Fruit fly (Drosophila melanogaster) whole organism, prepupa: Measurements from ENCODE around the gene Pp2B-14D.

Experiments used
- CG10631 ChIP-seq: fragments of 200-800 bp; sonication (Bioruptor generic); optimal IDR thresholded peaks from 2 replicates; lab custom pipeline; 2016; ENCODE audit warnings: missing biosample characterization, missing genetic modification characterization
- CG10669 ChIP-seq: fragments of 200-800 bp; sonication (Bioruptor generic); optimal IDR thresholded peaks from 3 replicates; lab custom pipeline; 2018; ENCODE audit warnings: missing biosample characterization, mild to moderate bottlenecking, missing genetic modification characterization, moderate library complexity
- CG11294 ChIP-seq: fragments of 200-800 bp; sonication (Bioruptor generic); IDR thresholded peaks from 2 replicates; pipeline ENCODE4 v1.3.6; 2022; ENCODE audit warnings: missing biosample characterization, missing genetic modification characterization
- CG11762 ChIP-seq: fragments of 200-800 bp; sonication (Bioruptor generic); optimal IDR thresholded peaks from 3 replicates; lab custom pipeline; 2016; ENCODE audit warnings: missing biosample characterization, missing genetic modification characterization; ENCODE audit not compliant: insufficient read depth
- CG1621 ChIP-seq: fragments of 200-800 bp; sonication (Bioruptor generic); optimal IDR thresholded peaks from 3 replicates; lab custom pipeline; 2018; ENCODE audit warnings: missing biosample characterization, mild to moderate bottlenecking, missing genetic modification characterization
- CG16779 ChIP-seq: fragments of 200-800 bp; sonication (Bioruptor generic); optimal IDR thresholded peaks from 3 replicates; lab custom pipeline; 2017; ENCODE audit warnings: missing biosample characterization, mild to moderate bottlenecking, missing genetic modification characterization
- CG32006 ChIP-seq: fragments of 200-800 bp; sonication (Bioruptor generic); optimal IDR thresholded peaks from 3 replicates; lab custom pipeline; 2017; ENCODE audit warnings: missing biosample characterization, mild to moderate bottlenecking, missing genetic modification characterization
- CG34406 ChIP-seq: fragments of 200-800 bp; sonication (Bioruptor generic); optimal IDR thresholded peaks from 3 replicates; lab custom pipeline; 2016; ENCODE audit warnings: missing biosample characterization, missing genetic modification characterization
- CG3919 ChIP-seq: fragments of 200-800 bp; sonication (Bioruptor generic); optimal IDR thresholded peaks from 3 replicates; lab custom pipeline; 2016; ENCODE audit warnings: missing biosample characterization, missing genetic modification characterization
- CG6163 ChIP-seq: fragments of 200-800 bp; sonication (Bioruptor generic); IDR thresholded peaks from 3 replicates; pipeline ENCODE4 v1.3.6; 2022; ENCODE audit warnings: missing biosample characterization, missing genetic modification characterization
- CG6276 ChIP-seq: fragments of 200-800 bp; sonication (Bioruptor generic); optimal IDR thresholded peaks from 2 replicates; lab custom pipeline; 2017; ENCODE audit warnings: missing biosample characterization, mild to moderate bottlenecking, missing genetic modification characterization
- CG6808 ChIP-seq: fragments of 200-800 bp; sonication (Bioruptor generic); optimal IDR thresholded peaks from 3 replicates; lab custom pipeline; 2017; ENCODE audit warnings: missing biosample characterization, missing genetic modification characterization, mild to moderate bottlenecking, moderate library complexity, missing genetic modification reagents
- CG6854 ChIP-seq: fragments of 200-800 bp; sonication (Bioruptor generic); optimal IDR thresholded peaks from 2 replicates; lab custom pipeline; 2017; ENCODE audit warnings: missing biosample characterization, mild to moderate bottlenecking, missing genetic modification characterization
- CG8119 ChIP-seq: fragments of 200-800 bp; sonication (Bioruptor generic); IDR thresholded peaks from 3 replicates; pipeline ENCODE4 v1.3.6; 2022; ENCODE audit warnings: missing biosample characterization, missing genetic modification characterization
- CG8319 ChIP-seq: fragments of 200-800 bp; sonication (Bioruptor generic); optimal IDR thresholded peaks from 3 replicates; lab custom pipeline; 2016; ENCODE audit warnings: missing biosample characterization, missing genetic modification characterization
- CG8632 ChIP-seq: fragments of 200-800 bp; sonication (Bioruptor generic); optimal IDR thresholded peaks from 3 replicates; lab custom pipeline; 2016; ENCODE audit warnings: missing biosample characterization, missing genetic modification characterization
- CG9139 ChIP-seq: fragments of 200-800 bp; sonication (Bioruptor generic); optimal IDR thresholded peaks from 3 replicates; lab custom pipeline; 2017; ENCODE audit warnings: missing biosample characterization, mild to moderate bottlenecking, missing genetic modification characterization
- Eip75B ChIP-seq: fragments of 200-800 bp; sonication (Bioruptor generic); optimal IDR thresholded peaks from 3 replicates; lab custom pipeline; 2016; ENCODE audit warnings: missing biosample characterization, missing genetic modification characterization
- Eip78C ChIP-seq: fragments of 200-800 bp; sonication (Bioruptor generic); peaks from one replicate; lab custom pipeline; 2016; ENCODE audit warnings: missing biosample characterization, missing genetic modification characterization
- Eip93F ChIP-seq: fragments of 200-800 bp; sonication (Bioruptor generic); optimal IDR thresholded peaks from 2 replicates; lab custom pipeline; 2016; ENCODE audit warnings: missing biosample characterization, mild to moderate bottlenecking, missing genetic modification characterization
- Ets21C ChIP-seq: fragments of 200-800 bp; sonication (Bioruptor generic); optimal IDR thresholded peaks from 3 replicates; lab custom pipeline; 2016; ENCODE audit warnings: missing biosample characterization, missing genetic modification characterization
- Ets96B ChIP-seq: fragments of 200-800 bp; optimal IDR thresholded peaks from 2 replicates; lab custom pipeline; 2019; ENCODE audit warnings: missing biosample characterization, mild to moderate bottlenecking, missing genetic modification characterization, moderate library complexity
- Gug ChIP-seq: fragments of 200-800 bp; sonication (Bioruptor generic); IDR thresholded peaks from 2 replicates; pipeline ENCODE4 v1.3.6; 2022; ENCODE audit warnings: missing biosample characterization, missing genetic modification characterization
- Hr4 ChIP-seq: fragments of 200-800 bp; sonication (Bioruptor generic); optimal IDR thresholded peaks from 3 replicates; lab custom pipeline; 2016; ENCODE audit warnings: missing biosample characterization, missing genetic modification characterization
- Lpt ChIP-seq: fragments of 200-800 bp; sonication (Bioruptor generic); optimal IDR thresholded peaks from 3 replicates; lab custom pipeline; 2016; ENCODE audit warnings: missing biosample characterization, missing genetic modification characterization
- Met ChIP-seq: fragments of 200-800 bp; sonication (Bioruptor generic); optimal IDR thresholded peaks from 3 replicates; lab custom pipeline; 2016; ENCODE audit warnings: missing biosample characterization, missing genetic modification characterization
- OdsH ChIP-seq: fragments of 200-800 bp; sonication (Bioruptor generic); optimal IDR thresholded peaks from 3 replicates; lab custom pipeline; 2016; ENCODE audit warnings: missing biosample characterization, missing genetic modification characterization
- Sox102F ChIP-seq: fragments of 200-800 bp; sonication (Bioruptor generic); optimal IDR thresholded peaks from 2 replicates; lab custom pipeline; 2016; ENCODE audit warnings: missing biosample characterization, mild to moderate bottlenecking, missing genetic modification characterization
- Sox14 ChIP-seq: fragments of 200-800 bp; sonication (Bioruptor generic); optimal IDR thresholded peaks from 3 replicates; lab custom pipeline; 2016; ENCODE audit warnings: missing biosample characterization, missing genetic modification characterization
- Sox15 ChIP-seq: fragments of 200-800 bp; sonication (Bioruptor generic); optimal IDR thresholded peaks from 3 replicates; lab custom pipeline; 2016; ENCODE audit warnings: missing biosample characterization, missing genetic modification characterization
- achi ChIP-seq: fragments of 200-800 bp; sonication (Bioruptor generic); optimal IDR thresholded peaks from 3 replicates; lab custom pipeline; 2016; ENCODE audit warnings: missing biosample characterization, missing genetic modification characterization
- acj6 ChIP-seq: fragments of 200-800 bp; sonication (Bioruptor generic); optimal IDR thresholded peaks from 3 replicates; lab custom pipeline; 2016; ENCODE audit warnings: missing biosample characterization, missing genetic modification characterization
- cyc ChIP-seq: fragments of 200-800 bp; sonication (Bioruptor generic); optimal IDR thresholded peaks from 3 replicates; lab custom pipeline; 2016; ENCODE audit warnings: missing biosample characterization, missing genetic modification characterization
- dac ChIP-seq: fragments of 200-800 bp; sonication (Bioruptor generic); optimal IDR thresholded peaks from 2 replicates; lab custom pipeline; 2017; ENCODE audit warnings: missing biosample characterization, mild to moderate bottlenecking, missing genetic modification characterization
- dsx ChIP-seq: fragments of 200-800 bp; optimal IDR thresholded peaks from 3 replicates; lab custom pipeline; 2019; ENCODE audit warnings: missing biosample characterization, mild to moderate bottlenecking, missing genetic modification characterization, moderate library complexity; ENCODE audit not compliant: poor library complexity, severe bottlenecking
- eg ChIP-seq: fragments of 200-800 bp; sonication (Bioruptor generic); IDR thresholded peaks from 3 replicates; pipeline ENCODE4 v1.3.6; 2022; ENCODE audit warnings: missing biosample characterization, missing genetic modification characterization
- esn ChIP-seq: fragments of 200-800 bp; sonication (Bioruptor generic); optimal IDR thresholded peaks from 2 replicates; lab custom pipeline; 2016; ENCODE audit warnings: missing biosample characterization, mild to moderate bottlenecking, missing genetic modification characterization, moderate library complexity
- fd59A ChIP-seq: fragments of 200-800 bp; sonication (Bioruptor generic); optimal IDR thresholded peaks from 2 replicates; lab custom pipeline; 2017; ENCODE audit warnings: missing biosample characterization, mild to moderate bottlenecking, missing genetic modification characterization, missing genetic modification reagents
- fkh ChIP-seq: fragments of 200-800 bp; sonication (Bioruptor generic); optimal IDR thresholded peaks from 3 replicates; lab custom pipeline; 2017; ENCODE audit warnings: missing biosample characterization, mild to moderate bottlenecking, missing genetic modification characterization, moderate library complexity
- lz ChIP-seq: fragments of 200-800 bp; sonication (Bioruptor generic); optimal IDR thresholded peaks from 3 replicates; lab custom pipeline; 2016; ENCODE audit warnings: missing biosample characterization, missing genetic modification characterization
- pdm3 ChIP-seq: fragments of 200-800 bp; sonication (Bioruptor generic); optimal IDR thresholded peaks from 3 replicates; lab custom pipeline; 2016; ENCODE audit warnings: missing biosample characterization, missing genetic modification characterization
- salr ChIP-seq, 2 experiments: fragments of 200-800 bp; sonication (Bioruptor generic); optimal IDR thresholded peaks; 3 replicates each; lab custom pipeline; 2016 to 2018; ENCODE audit warnings: missing biosample characterization in 2 of 2, missing genetic modification characterization in 2 of 2, mild to moderate bottlenecking in 1 of 2
- svp ChIP-seq: fragments of 200-800 bp; sonication (Bioruptor generic); peaks from one replicate; lab custom pipeline; 2016; ENCODE audit warnings: missing biosample characterization, missing genetic modification characterization
- topi ChIP-seq: fragments of 200-800 bp; sonication (Bioruptor generic); optimal IDR thresholded peaks from 3 replicates; lab custom pipeline; 2016; ENCODE audit warnings: missing biosample characterization, missing genetic modification characterization
- vri ChIP-seq: fragments of 200-800 bp; sonication (Bioruptor generic); optimal IDR thresholded peaks from 3 replicates; lab custom pipeline; 2016; ENCODE audit warnings: missing biosample characterization, mild to moderate bottlenecking, missing genetic modification characterization

The Pp2B-14D gene

dm6 chrX:16553542-16554182 lies 6.2 kb downstream of the Pp2B-14D start, which contains the start of gene Arp2:
Gene Arp2, minus strand, starts transcription at chrX:16553968.
- peak; percentile 21 for TF ChIP-seq Eip78C
- TF ChIP-seq Met = no peak
- no peak for TF ChIP-seq CG6808 (GFP tag; lab: Kevin White, UChicago)
- TF ChIP-seq topi (GFP tag; lab: Kevin White, UChicago) = no peak
- no peak for TF ChIP-seq dac (GFP tag; lab: Kevin White, UChicago)

- TF ChIP-seq vri (GFP tag; lab: Kevin White, UChicago) = peak; percentile 83
- no peak for TF ChIP-seq CG11762 (GFP tag; lab: Kevin White, UChicago)
- 0 out of 3 replicates have a peak, but pooled peaks have one; percentile 23 for TF ChIP-seq CG8119 (GFP tag; lab: Robert Waterston, UW)
- TF ChIP-seq svp (GFP tag; lab: Kevin White, UChicago) = peak; percentile 88
- peak; percentile 45 for TF ChIP-seq Eip78C
- TF ChIP-seq eg = peak; percentile 12; the same call in 1 of the 3 replicates
- TF ChIP-seq Eip75B (GFP tag; lab: Kevin White, UChicago) = peak; percentile 35
- TF ChIP-seq Hr4 (GFP tag; lab: Kevin White, UChicago) = no peak
- peak; percentile 14; the same call in 1 of the 3 replicates for TF ChIP-seq CG6163 (GFP tag; lab: Robert Waterston, UW)
- no peak for TF ChIP-seq Ets21C
Observed at dm6 chrX:16552968-16553417, 6.8 kb downstream of the Pp2B-14D start.

DNA sequence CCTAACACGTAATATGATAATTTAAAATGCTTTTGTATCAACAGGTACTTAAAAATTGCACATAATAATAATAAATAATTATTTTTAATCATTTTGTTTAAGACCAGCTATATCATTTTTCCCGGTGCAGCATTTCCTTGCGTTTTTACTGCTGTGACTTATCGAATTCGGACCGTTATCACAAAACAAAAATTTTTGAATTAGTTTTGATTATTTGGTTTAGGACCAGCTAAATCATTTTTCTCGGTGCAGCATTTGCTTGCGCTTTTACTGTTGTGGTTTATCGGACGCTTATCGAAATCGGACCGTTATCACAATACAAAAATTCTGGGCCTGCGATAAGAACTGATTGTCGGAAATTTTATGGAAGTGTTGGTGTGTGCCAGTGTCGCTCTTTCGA lies 7.2 kb downstream of the Pp2B-14D start:
- peak; percentile 61 for TF ChIP-seq CG6854 (GFP tag; lab: Kevin White, UChicago)
- TF ChIP-seq Ets96B (tag; lab: Kevin White, UChicago) = peak; percentile 75
- TF ChIP-seq CG8632 (GFP tag; lab: Kevin White, UChicago) = peak; percentile 79
- TF ChIP-seq Hr4 (GFP tag; lab: Kevin White, UChicago) = peak; percentile 77
- peak; percentile 82 for TF ChIP-seq pdm3
- TF ChIP-seq CG3919 (GFP tag; lab: Kevin White, UChicago) = peak; percentile 88
- TF ChIP-seq salr (GFP tag; optimal IDR thresholded peaks at IDR 0.05; lab: Kevin White, UChicago) = no peak
- TF ChIP-seq CG10631 (GFP tag; lab: Kevin White, UChicago) = peak; percentile 78
- no peak for TF ChIP-seq CG16779 (tag; lab: Kevin White, UChicago)
- peak; percentile 71 for TF ChIP-seq Gug
- peak; percentile 78 for TF ChIP-seq CG8319 (GFP tag; lab: Kevin White, UChicago)
- TF ChIP-seq CG6808 (GFP tag; lab: Kevin White, UChicago) = no peak
- no peak for TF ChIP-seq fkh (GFP tag; lab: Kevin White, UChicago)
- peak; percentile 18 for TF ChIP-seq Lpt (GFP tag; lab: Kevin White, UChicago)
- TF ChIP-seq CG32006 (GFP tag; lab: Kevin White, UChicago) = peak; percentile 87
- peak; percentile 85 for TF ChIP-seq OdsH (GFP tag; lab: Kevin White, UChicago)
- peak; percentile 52 for TF ChIP-seq Eip75B (GFP tag; lab: Kevin White, UChicago)
- TF ChIP-seq fd59A (GFP tag; lab: Kevin White, UChicago) = peak; percentile 54
- TF ChIP-seq Sox15 = peak; percentile 47
- TF ChIP-seq Eip78C = peak; percentile 93
- no peak for TF ChIP-seq vri (GFP tag; lab: Kevin White, UChicago)
- TF ChIP-seq CG6276 = no peak
- no peak for TF ChIP-seq CG10669 (GFP tag; lab: Kevin White, UChicago)
- peak; percentile 86 for TF ChIP-seq esn (GFP tag; lab: Kevin White, UChicago)
- peak; percentile 84 for TF ChIP-seq Eip93F (GFP tag; lab: Kevin White, UChicago)
- TF ChIP-seq CG34406 (GFP tag; lab: Kevin White, UChicago) = peak; percentile 84
- TF ChIP-seq acj6 (GFP tag; lab: Kevin White, UChicago) = peak; percentile 79
- TF ChIP-seq topi (GFP tag; lab: Kevin White, UChicago) = peak; percentile 86
- TF ChIP-seq lz = peak; percentile 77
- peak; percentile 75 for TF ChIP-seq Sox14
- TF ChIP-seq dsx (GFP tag; lab: Kevin White, UChicago) = peak; percentile 65
- peak; percentile 85; the same call in 2 of the 3 replicates for TF ChIP-seq eg
- peak; percentile 78 for TF ChIP-seq achi (GFP tag; lab: Kevin White, UChicago)
- TF ChIP-seq CG11294 = peak; percentile 42; the same call in 1 of the 2 replicates
- TF ChIP-seq cyc (GFP tag; lab: Kevin White, UChicago) = peak; percentile 75
- TF ChIP-seq CG1621 (tag; lab: Kevin White, UChicago) = no peak
- no peak for TF ChIP-seq Sox102F
- TF ChIP-seq CG9139 (GFP tag; lab: Kevin White, UChicago) = no peak
- TF ChIP-seq dac (GFP tag; lab: Kevin White, UChicago) = peak; percentile 64
